Fruit fly (Drosophila melanogaster): Measurements from ENCODE around the gene CG43084.

The CG43084 gene

DNA sequence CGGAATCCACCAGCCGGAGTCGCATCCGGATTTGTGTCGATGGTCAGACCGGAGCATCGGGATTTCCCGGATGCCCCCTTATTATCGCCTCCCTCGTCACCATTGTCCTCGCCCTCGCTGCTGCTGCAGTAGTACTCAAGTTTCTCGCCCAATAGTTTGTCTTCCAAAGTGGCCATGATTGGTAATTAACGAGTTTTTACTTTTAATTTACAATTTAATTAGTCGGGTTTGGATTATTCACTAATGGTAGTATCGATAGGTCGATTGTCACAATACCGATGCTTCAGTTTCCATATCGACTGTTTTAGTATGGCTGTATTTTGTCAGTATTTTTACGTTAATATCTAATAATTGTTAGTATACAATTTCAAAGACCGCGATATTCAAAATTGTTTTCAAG, 40.5 kb upstream of the CG43084 start, which contains the start of gene CG7650 (continued):
- TF ChIP-seq CG3407 (GFP tag; optimal IDR thresholded peaks at IDR 0.05): no peak
- peak; percentile 75 for TF ChIP-seq inv (GFP tag; IDR thresholded peaks at IDR 0.05; ENCODE audit: partially characterized antibody)
- peak; percentile 95 for TF ChIP-seq E2f2 (GFP tag; IDR thresholded peaks at IDR 0.05)
- peak; percentile 96 for TF ChIP-seq CG7745 (tag; optimal IDR thresholded peaks at IDR 0.05)
- no peak for TF ChIP-seq sens-2 (GFP tag; IDR thresholded peaks at IDR 0.05)
- no peak for TF ChIP-seq CG15696 (tag; optimal IDR thresholded peaks at IDR 0.05)
- TF ChIP-seq zf30C (GFP tag; optimal IDR thresholded peaks at IDR 0.05): no peak
- no peak for TF ChIP-seq CG11560 (tag; IDR thresholded peaks at IDR 0.05)
- no peak for TF ChIP-seq CG15269 (tag; optimal IDR thresholded peaks at IDR 0.05)
- TF ChIP-seq NfI (GFP tag; optimal IDR thresholded peaks at IDR 0.05): no peak
- no peak for TF ChIP-seq CG10959 (GFP tag; IDR thresholded peaks at IDR 0.05)
- no peak for TF ChIP-seq sug (tag; optimal IDR thresholded peaks at IDR 0.05)
- TF ChIP-seq CG1529 (GFP tag; optimal IDR thresholded peaks at IDR 0.05): no peak
- no peak for TF ChIP-seq ems (GFP tag; optimal IDR thresholded peaks at IDR 0.05)
- peak; percentile 74; the same call in 1 of the 2 replicates for TF ChIP-seq CG42726 (GFP tag; IDR thresholded peaks at IDR 0.05; ENCODE audit: partially characterized antibody)
- no peak for TF ChIP-seq tup (GFP tag; optimal IDR thresholded peaks at IDR 0.05)
- TF ChIP-seq Vsx1 (GFP tag; optimal IDR thresholded peaks at IDR 0.05): no peak
- TF ChIP-seq B-H2 (GFP tag; optimal IDR thresholded peaks at IDR 0.05): no peak
- TF ChIP-seq Myb (GFP tag; optimal IDR thresholded peaks at IDR 0.05): peak; percentile 28
- TF ChIP-seq CG17829 (tag; optimal IDR thresholded peaks at IDR 0.05): peak; percentile 34
- TF ChIP-seq CG18262 (tag; optimal IDR thresholded peaks at IDR 0.05): no peak
- no peak for TF ChIP-seq Ptx1 (GFP tag; IDR thresholded peaks at IDR 0.05)
- no peak for TF ChIP-seq dati (GFP tag; IDR thresholded peaks at IDR 0.05)
- TF ChIP-seq CG34224 (GFP tag; IDR thresholded peaks at IDR 0.05; ENCODE audit: partially characterized antibody): peak; percentile 94
- TF ChIP-seq BEAF-32 (GFP tag; optimal IDR thresholded peaks at IDR 0.05): peak; percentile 87
- TF ChIP-seq H2.0 (GFP tag; IDR thresholded peaks at IDR 0.05): no peak
- TF ChIP-seq CG9215 (GFP tag; IDR thresholded peaks at IDR 0.05): no peak
- peak; percentile 88 for TF ChIP-seq Opbp (GFP tag; IDR thresholded peaks at IDR 0.05; ENCODE audit: partially characterized antibody)
- TF ChIP-seq CG6813 (GFP tag; optimal IDR thresholded peaks at IDR 0.05): no peak
- no peak for TF ChIP-seq CG7786 (GFP tag; optimal IDR thresholded peaks at IDR 0.05)
- no peak for TF ChIP-seq CG9817 (tag; optimal IDR thresholded peaks at IDR 0.05)
- TF ChIP-seq CG13894 (tag; optimal IDR thresholded peaks at IDR 0.05): no peak
- no peak for TF ChIP-seq br (optimal IDR thresholded peaks at IDR 0.05)
- TF ChIP-seq MESR4 (GFP tag; optimal IDR thresholded peaks at IDR 0.05): peak; percentile 87
- no peak for TF ChIP-seq Meics (GFP tag; optimal IDR thresholded peaks at IDR 0.05)
- TF ChIP-seq CG9437 (GFP tag; optimal IDR thresholded peaks at IDR 0.05): no peak
- TF ChIP-seq pita (GFP tag; optimal IDR thresholded peaks at IDR 0.05): no peak
- no peak for TF ChIP-seq nmo (GFP tag; optimal IDR thresholded peaks at IDR 0.05)
- peak; percentile 74 for TF ChIP-seq CG10267 (tag; optimal IDR thresholded peaks at IDR 0.05)
- peak; percentile 94 for TF ChIP-seq unc-4 (GFP tag; IDR thresholded peaks at IDR 0.05; ENCODE audit: partially characterized antibody)
- no peak for TF ChIP-seq sqz (GFP tag; optimal IDR thresholded peaks at IDR 0.05)
- TF ChIP-seq cad (GFP tag; optimal IDR thresholded peaks at IDR 0.05): no peak
- no peak for TF ChIP-seq Rfx (GFP tag; IDR thresholded peaks at IDR 0.05)
- TF ChIP-seq CG8924 (tag; optimal IDR thresholded peaks at IDR 0.05): no peak
- TF ChIP-seq CG13624 (GFP tag; optimal IDR thresholded peaks at IDR 0.05): no peak
- no peak for TF ChIP-seq MTF-1 (GFP tag; optimal IDR thresholded peaks at IDR 0.05; ENCODE audit: borderline replicate concordance)
- no peak for TF ChIP-seq CG5245 (GFP tag; optimal IDR thresholded peaks at IDR 0.05)
- no peak for TF ChIP-seq Elba2 (GFP tag; optimal IDR thresholded peaks at IDR 0.05)
- TF ChIP-seq CG4360 (GFP tag; IDR thresholded peaks at IDR 0.05): no peak
- TF ChIP-seq vvl (GFP tag; IDR thresholded peaks at IDR 0.05): peak; percentile 29; the same call in 1 of the 2 replicates
- TF ChIP-seq Bgb (GFP tag; IDR thresholded peaks at IDR 0.05; ENCODE audit: partially characterized antibody): peak; percentile 93

All from whole organism, embryonic.